Worm (Caenorhabditis elegans) whole organism, L3 larva: ENCODE results near the gene K09C8.9.

Experiments
- aly-2 ChIP-seq: fragments of 150-350 bp; optimal IDR thresholded peaks from 2 replicates; lab custom pipeline; 2014; ENCODE audit warnings: missing biosample characterization, missing genetic modification characterization
- ceh-16 ChIP-seq: sonication (generic microtip); optimal IDR thresholded peaks from 2 replicates; lab custom pipeline; 2017; ENCODE audit warnings: missing biosample characterization, missing genetic modification characterization
- ceh-28 ChIP-seq: fragments of 150-350 bp; optimal IDR thresholded peaks from 2 replicates; lab custom pipeline; 2014; ENCODE audit warnings: missing biosample characterization, missing genetic modification reagents, missing genetic modification characterization
- ceh-9 ChIP-seq: sonication (generic microtip); optimal IDR thresholded peaks from 2 replicates; lab custom pipeline; 2018; ENCODE audit warnings: missing biosample characterization, missing genetic modification characterization
- elt-1 ChIP-seq: fragments of 150-350 bp; optimal IDR thresholded peaks from 2 replicates; lab custom pipeline; 2014; ENCODE audit warnings: missing biosample characterization, missing genetic modification characterization
- elt-2 ChIP-seq: sonication (generic microtip); optimal IDR thresholded peaks from 2 replicates; lab custom pipeline; 2016; ENCODE audit warnings: missing genetic modification reagents, mild to moderate bottlenecking, missing genetic modification characterization, missing compliant biosample characterization
- fkh-10 ChIP-seq: sonication (generic microtip); optimal IDR thresholded peaks from 2 replicates; lab custom pipeline; 2017; ENCODE audit warnings: missing biosample characterization, missing genetic modification reagents, missing genetic modification characterization
- nhr-12 ChIP-seq: fragments of 150-350 bp; optimal IDR thresholded peaks from 2 replicates; lab custom pipeline; 2014; ENCODE audit warnings: missing biosample characterization, missing genetic modification characterization
- nhr-237 ChIP-seq: fragments of 150-350 bp; optimal IDR thresholded peaks from 2 replicates; lab custom pipeline; 2014; ENCODE audit warnings: missing biosample characterization, missing genetic modification characterization
- nhr-67 ChIP-seq: fragments of 150-350 bp; optimal IDR thresholded peaks from 2 replicates; lab custom pipeline; 2014; ENCODE audit warnings: missing biosample characterization, missing genetic modification characterization
- nhr-76 ChIP-seq: fragments of 150-350 bp; sonication (generic microtip); optimal IDR thresholded peaks from 5 replicates; lab custom pipeline; 2014; ENCODE audit warnings: missing biosample characterization, missing genetic modification characterization
- nhr-77 ChIP-seq: fragments of 150-350 bp; optimal IDR thresholded peaks from 2 replicates; lab custom pipeline; 2014; ENCODE audit warnings: missing biosample characterization, missing genetic modification characterization
- pqm-1 ChIP-seq: fragments of 150-350 bp; optimal IDR thresholded peaks from 2 replicates; lab custom pipeline; 2017; ENCODE audit warnings: missing biosample characterization, missing genetic modification characterization, inconsistent platforms
- sea-2 ChIP-seq: fragments of 150-350 bp; sonication (generic microtip); optimal IDR thresholded peaks from 4 replicates; lab custom pipeline; 2014; ENCODE audit warnings: missing biosample characterization, missing genetic modification reagents, missing genetic modification characterization

- TF ChIP-seq ceh-9 (tag; lab: Kevin White, UChicago) (no peak), elt-1 (tag; lab: Kevin White, UChicago) (no peak), fkh-10 (GFP tag; lab: Kevin White, UChicago) (no peak), elt-2 (tag; lab: Kevin White, UChicago) (no peak), nhr-67 (tag; lab: Kevin White, UChicago) (no peak), pqm-1 (tag; lab: Kevin White, UChicago) (no peak), ceh-28 (no peak), aly-2 (tag; lab: Kevin White, UChicago) (no peak), nhr-77 (tag; lab: Kevin White, UChicago) (no peak), sea-2 (no peak), ceh-16 (tag; lab: Kevin White, UChicago) (no peak), nhr-237 (tag; lab: Kevin White, UChicago) (no peak), nhr-76 (tag; lab: Kevin White, UChicago) (no peak), nhr-12 (tag; lab: Kevin White, UChicago) (no peak)
Observed at ce11 chrX:10992177-10992576, 24.6 kb upstream of the K09C8.9 start, which contains the start of gene ver-3.
